Worm (Caenorhabditis elegans) whole organism, L1 larva: ENCODE data around the gene srd-38.

Experiments used
- C04F5.9 ChIP-seq: sonication (generic microtip); optimal IDR thresholded peaks from 2 replicates; lab custom pipeline; 2016; ENCODE audit warnings: missing genetic modification characterization, missing compliant biosample characterization
- C16A3.4 ChIP-seq: fragments of 150-350 bp; optimal IDR thresholded peaks from 2 replicates; lab custom pipeline; 2014; ENCODE audit warnings: missing biosample characterization, missing genetic modification characterization
- F16B12.6 ChIP-seq: fragments of 150-350 bp; optimal IDR thresholded peaks from 2 replicates; lab custom pipeline; 2014; ENCODE audit warnings: missing biosample characterization, missing genetic modification characterization
- blmp-1 ChIP-seq: fragments of 150-350 bp; optimal IDR thresholded peaks from 2 replicates; lab custom pipeline; 2014; ENCODE audit warnings: missing biosample characterization, missing genetic modification characterization
- ces-1 ChIP-seq: fragments of 150-350 bp; optimal IDR thresholded peaks from 2 replicates; lab custom pipeline; 2014; ENCODE audit warnings: missing biosample characterization, missing genetic modification reagents, missing genetic modification characterization
- dpl-1 ChIP-seq, 3 experiments: fragments of 150-350 bp in 2 of 3; sonication (generic microtip) in 1 of 3; optimal IDR thresholded peaks; 2 replicates each; lab custom pipeline; 2014 to 2017; ENCODE audit warnings: missing biosample characterization in 3 of 3, missing genetic modification characterization in 3 of 3, missing genetic modification reagents in 3 of 3
- dsc-1 ChIP-seq: sonication (generic microtip); optimal IDR thresholded peaks from 2 replicates; lab custom pipeline; 2016; ENCODE audit warnings: mild to moderate bottlenecking, missing genetic modification characterization, missing compliant biosample characterization
- efl-1 ChIP-seq, 4 experiments: fragments of 150-350 bp; optimal IDR thresholded peaks in 3 of 4; peaks in 1 of 4; 1 replicate in 1 of 4; 2 replicates in 3 of 4; lab custom pipeline; 2014; ENCODE audit warnings: missing biosample characterization in 2 of 4, missing genetic modification characterization in 2 of 4, missing genetic modification reagents in 2 of 4
- efl-3 ChIP-seq: fragments of 200-800 bp; sonication (Bioruptor generic); optimal IDR thresholded peaks from 2 replicates; lab custom pipeline; 2018; ENCODE audit warnings: mild to moderate bottlenecking, missing genetic modification characterization, missing compliant biosample characterization
- elt-2 ChIP-seq: sonication (generic microtip); optimal IDR thresholded peaks from 2 replicates; lab custom pipeline; 2016; ENCODE audit warnings: missing genetic modification characterization, mild to moderate bottlenecking, inconsistent platforms, missing compliant biosample characterization, missing genetic modification reagents
- elt-3 ChIP-seq, 6 experiments: fragments of 150-350 bp in 1 of 6; sonication (generic microtip); optimal IDR thresholded peaks; 2 replicates each; lab custom pipeline; 2017 to 2018; ENCODE audit warnings: missing biosample characterization in 6 of 6, missing genetic modification characterization in 6 of 6, inconsistent platforms in 1 of 6
- fkh-10 ChIP-seq: sonication (generic microtip); optimal IDR thresholded peaks from 2 replicates; lab custom pipeline; 2017; ENCODE audit warnings: missing biosample characterization, missing genetic modification reagents, missing genetic modification characterization
- fkh-8 ChIP-seq: sonication (generic microtip); optimal IDR thresholded peaks from 2 replicates; lab custom pipeline; 2016; ENCODE audit warnings: mild to moderate bottlenecking, missing genetic modification characterization, missing compliant biosample characterization
- fos-1 ChIP-seq: fragments of 150-350 bp; optimal IDR thresholded peaks from 2 replicates; lab custom pipeline; 2014; ENCODE audit warnings: missing biosample characterization, missing genetic modification characterization
- hlh-4 ChIP-seq: sonication (generic microtip); optimal IDR thresholded peaks from 2 replicates; lab custom pipeline; 2016; ENCODE audit warnings: mild to moderate bottlenecking, missing genetic modification characterization, missing compliant biosample characterization
- isw-1 ChIP-seq: fragments of 200-800 bp; sonication (Bioruptor generic); IDR thresholded peaks from 2 replicates; pipeline ENCODE4 v1.3.6; 2022; ENCODE audit warnings: missing genetic modification characterization, missing compliant biosample characterization
- lin-14 ChIP-seq: fragments of 200-800 bp; sonication (Bioruptor generic); optimal IDR thresholded peaks from 2 replicates; lab custom pipeline; 2018; ENCODE audit warnings: mild to moderate bottlenecking, missing genetic modification characterization, moderate library complexity, missing compliant biosample characterization
- lin-15B ChIP-seq: fragments of 150-350 bp; sonication (generic microtip); optimal IDR thresholded peaks from 3 replicates; lab custom pipeline; 2014; ENCODE audit warnings: missing biosample characterization, missing genetic modification characterization
- lin-35 ChIP-seq, 2 experiments: fragments of 150-350 bp; optimal IDR thresholded peaks; 2 replicates each; lab custom pipeline; 2014; ENCODE audit warnings: missing biosample characterization in 2 of 2, missing genetic modification characterization in 2 of 2, missing genetic modification reagents in 2 of 2
- lin-39 ChIP-seq: fragments of 150-350 bp; optimal IDR thresholded peaks from 2 replicates; lab custom pipeline; 2014; ENCODE audit warnings: missing biosample characterization, missing genetic modification reagents, missing genetic modification characterization
- lsy-2 ChIP-seq, 2 experiments: fragments of 150-350 bp; optimal IDR thresholded peaks; 2 replicates each; lab custom pipeline; 2014; ENCODE audit warnings: missing biosample characterization in 2 of 2, missing genetic modification characterization in 2 of 2
- mdl-1 ChIP-seq, 2 experiments: fragments of 150-350 bp; optimal IDR thresholded peaks; 2 replicates each; lab custom pipeline; 2014 to 2017; ENCODE audit warnings: missing biosample characterization in 2 of 2, missing genetic modification characterization in 2 of 2, inconsistent platforms in 1 of 2
- mef-2 ChIP-seq: fragments of 150-350 bp; optimal IDR thresholded peaks from 2 replicates; lab custom pipeline; 2014; ENCODE audit warnings: missing biosample characterization, missing genetic modification characterization
- mep-1 ChIP-seq: fragments of 150-350 bp; optimal IDR thresholded peaks from 2 replicates; lab custom pipeline; 2014; ENCODE audit warnings: missing biosample characterization, missing genetic modification characterization
- nhr-11 ChIP-seq: fragments of 150-350 bp; optimal IDR thresholded peaks from 2 replicates; lab custom pipeline; 2014; ENCODE audit warnings: missing biosample characterization, missing genetic modification characterization
- nhr-19 ChIP-seq: fragments of 200-800 bp; sonication (Bioruptor generic); conservative IDR thresholded peaks from 2 replicates; pipeline ENCODE4 v1.3.6; 2022; ENCODE audit warnings: missing genetic modification characterization, missing compliant biosample characterization
- nhr-20 ChIP-seq: sonication (generic microtip); optimal IDR thresholded peaks from 2 replicates; lab custom pipeline; 2016; ENCODE audit warnings: mild to moderate bottlenecking, missing genetic modification characterization, missing compliant biosample characterization
- nhr-28 ChIP-seq: fragments of 150-350 bp; optimal IDR thresholded peaks from 2 replicates; lab custom pipeline; 2014; ENCODE audit warnings: missing biosample characterization, missing genetic modification characterization
- nhr-71 ChIP-seq: sonication (generic microtip); optimal IDR thresholded peaks from 2 replicates; lab custom pipeline; 2016; ENCODE audit warnings: mild to moderate bottlenecking, missing genetic modification characterization, moderate library complexity, missing compliant biosample characterization
- nhr-76 ChIP-seq: sonication (generic microtip); optimal IDR thresholded peaks from 2 replicates; lab custom pipeline; 2017; ENCODE audit warnings: missing biosample characterization, missing genetic modification characterization
- nhr-77 ChIP-seq: fragments of 150-350 bp; optimal IDR thresholded peaks from 2 replicates; lab custom pipeline; 2014; ENCODE audit warnings: missing biosample characterization, missing genetic modification characterization
- nhr-85 ChIP-seq: sonication (generic microtip); peaks from one replicate; lab custom pipeline; 2016; ENCODE audit warnings: missing genetic modification characterization, inconsistent platforms, missing compliant biosample characterization
- nhr-90 ChIP-seq: sonication (generic microtip); optimal IDR thresholded peaks from 2 replicates; lab custom pipeline; 2016; ENCODE audit warnings: mild to moderate bottlenecking, missing genetic modification characterization, missing compliant biosample characterization; ENCODE audit not compliant: poor library complexity
- pax-3 ChIP-seq: fragments of 200-800 bp; sonication (Bioruptor generic); optimal IDR thresholded peaks from 2 replicates; lab custom pipeline; 2018; ENCODE audit warnings: mild to moderate bottlenecking, missing genetic modification characterization, moderate library complexity, missing compliant biosample characterization
- pqm-1 ChIP-seq: sonication (generic microtip); optimal IDR thresholded peaks from 3 replicates; lab custom pipeline; 2017; ENCODE audit warnings: missing biosample characterization, missing genetic modification characterization
- rnt-1 ChIP-seq: sonication (generic microtip); optimal IDR thresholded peaks from 2 replicates; lab custom pipeline; 2016; ENCODE audit warnings: mild to moderate bottlenecking, missing genetic modification characterization, moderate library complexity, missing compliant biosample characterization
- snpc-4 ChIP-seq: fragments of 150-350 bp; optimal IDR thresholded peaks from 2 replicates; lab custom pipeline; 2014; ENCODE audit warnings: missing biosample characterization, missing genetic modification characterization
- snu-23 ChIP-seq: sonication (generic microtip); optimal IDR thresholded peaks from 2 replicates; lab custom pipeline; 2016; ENCODE audit warnings: missing genetic modification characterization, missing compliant biosample characterization
- sup-37 ChIP-seq: fragments of 200-800 bp; sonication (Bioruptor generic); optimal IDR thresholded peaks from 2 replicates; lab custom pipeline; 2018; ENCODE audit warnings: mild to moderate bottlenecking, missing genetic modification characterization, missing compliant biosample characterization
- swsn-7 ChIP-seq: sonication (generic microtip); optimal IDR thresholded peaks from 2 replicates; lab custom pipeline; 2016; ENCODE audit warnings: missing genetic modification characterization, missing compliant biosample characterization
- tlp-1 ChIP-seq: fragments of 150-350 bp; optimal IDR thresholded peaks from 2 replicates; lab custom pipeline; 2014; ENCODE audit warnings: missing biosample characterization, missing genetic modification characterization
- unc-130 ChIP-seq: fragments of 150-350 bp; optimal IDR thresholded peaks from 2 replicates; lab custom pipeline; 2017; ENCODE audit warnings: missing biosample characterization, missing genetic modification characterization, inconsistent platforms
- unc-30 ChIP-seq: sonication (generic microtip); optimal IDR thresholded peaks from 2 replicates; lab custom pipeline; 2017; ENCODE audit warnings: missing biosample characterization, missing genetic modification characterization
- unc-62 ChIP-seq: fragments of 150-350 bp; optimal IDR thresholded peaks from 2 replicates; lab custom pipeline; 2014; ENCODE audit warnings: missing biosample characterization, missing genetic modification reagents, missing genetic modification characterization
- ztf-11 ChIP-seq, 2 experiments: sonication (generic microtip); optimal IDR thresholded peaks; 2 replicates each; lab custom pipeline; 2016 to 2017; ENCODE audit warnings: missing genetic modification characterization in 2 of 2, missing biosample characterization in 1 of 2, missing compliant biosample characterization in 1 of 2
- ztf-4 ChIP-seq: fragments of 150-350 bp; optimal IDR thresholded peaks from 2 replicates; lab custom pipeline; 2014; ENCODE audit warnings: missing biosample characterization, missing genetic modification characterization

The srd-38 gene

ce11 chrX:13246668-13247358, 44.8 kb upstream of the srd-38 start:
- TF ChIP-seq dpl-1 (GFP tag; optimal IDR thresholded peaks at IDR 0.05; lab: Kevin White, UChicago) (peak in 1 of 3 experiments; percentile 5), unc-62 (GFP tag; lab: Kevin White, UChicago) (no peak), ztf-11 (tag; optimal IDR thresholded peaks at IDR 0.05; lab: Kevin White, UChicago) (no peak), nhr-85 (peak; percentile 86), lin-35 (GFP tag; optimal IDR thresholded peaks at IDR 0.05; lab: Kevin White, UChicago) (peak in 1 of 2 experiments; percentile 65), lsy-2 (tag; optimal IDR thresholded peaks at IDR 0.05; lab: Kevin White, UChicago) (peak in 1 of 2 experiments; percentile 61), unc-30 (no peak), C16A3.4 (tag; lab: Kevin White, UChicago) (no peak), lin-15B (tag; lab: Kevin White, UChicago) (no peak), sup-37 (no peak), isw-1 (no peak), fkh-10 (GFP tag; lab: Kevin White, UChicago) (no peak), rnt-1 (no peak), nhr-71 (tag; lab: Kevin White, UChicago) (peak; percentile 49), nhr-19 (GFP tag; lab: Robert Waterston, UW) (peak; percentile 32; the same call in 1 of the 2 replicates), efl-3 (no peak), nhr-77 (tag; lab: Kevin White, UChicago) (no peak), elt-2 (tag; lab: Kevin White, UChicago) (peak; percentile 0), snu-23 (GFP tag; lab: Kevin White, UChicago) (peak; percentile 56), elt-3 (tag; optimal IDR thresholded peaks at IDR 0.05; lab: Kevin White, UChicago) (peak in 2 of 6 experiments; percentile 7 to 24), pax-3 (no peak), dsc-1 (tag; lab: Kevin White, UChicago) (no peak), ztf-4 (no peak), blmp-1 (tag; lab: Kevin White, UChicago) (peak; percentile 64), C04F5.9 (tag; lab: Kevin White, UChicago) (no peak), fos-1 (tag; lab: Kevin White, UChicago) (no peak), nhr-20 (peak; percentile 82), unc-130 (no peak), pqm-1 (tag; lab: Kevin White, UChicago) (no peak), mep-1 (tag; lab: Kevin White, UChicago) (no peak), snpc-4 (tag; lab: Kevin White, UChicago) (no peak), mef-2 (no peak), nhr-90 (tag; lab: Kevin White, UChicago) (peak; percentile 41), nhr-28 (tag; lab: Kevin White, UChicago) (no peak), F16B12.6 (no peak), lin-14 (GFP tag; lab: Kevin White, UChicago) (peak; percentile 46), nhr-11 (no peak), mdl-1 (tag; optimal IDR thresholded peaks at IDR 0.05; lab: Kevin White, UChicago) (peak in 1 of 2 experiments; percentile 51), nhr-76 (tag; lab: Kevin White, UChicago) (no peak)

ce11 chrX:13247614-13248013, 44.0 kb upstream of the srd-38 start:
- no peak for TF ChIP-seq lin-39
- TF ChIP-seq swsn-7, result no peak
- no peak for TF ChIP-seq tlp-1 (tag; lab: Kevin White, UChicago)
- peak in 1 of 2 experiments; percentile 6 for TF ChIP-seq mdl-1 (tag; optimal IDR thresholded peaks at IDR 0.05; lab: Kevin White, UChicago)
- no peak for TF ChIP-seq F16B12.6
- no peak for TF ChIP-seq ces-1
- TF ChIP-seq efl-1 (optimal IDR thresholded peaks at IDR 0.05; lab: Kevin White, UChicago), result no peak
- TF ChIP-seq efl-1 (GFP tag; optimal IDR thresholded peaks at IDR 0.05 in 1 of 2; lab: Kevin White, UChicago), result peak in 1 of 2 experiments; percentile 78
- TF ChIP-seq lin-15B (tag; lab: Kevin White, UChicago), result no peak
- TF ChIP-seq lin-35 (GFP tag; optimal IDR thresholded peaks at IDR 0.05; lab: Kevin White, UChicago), result peak in 1 of 2 experiments; percentile 29
- TF ChIP-seq fos-1 (tag; lab: Kevin White, UChicago), result no peak
- peak; percentile 58 for TF ChIP-seq elt-2 (tag; lab: Kevin White, UChicago)
- TF ChIP-seq fkh-8 (tag; lab: Kevin White, UChicago), result no peak
- no peak for TF ChIP-seq hlh-4 (tag; lab: Kevin White, UChicago)
- TF ChIP-seq C16A3.4 (tag; lab: Kevin White, UChicago), result no peak
- TF ChIP-seq, all 84 proteins: peak for 4
